Fruit fly (Drosophila melanogaster) whole organism, embryonic: ENCODE measurements around the gene CG34026.

ENCODE experiments used
- Abd-B ChIP-seq: fragments of 200-800 bp; sonication (Bioruptor generic); optimal IDR thresholded peaks from 2 replicates; lab custom pipeline; 2018; ENCODE audit warnings: missing biosample characterization, mild to moderate bottlenecking, missing genetic modification characterization, moderate library complexity
- Bgb ChIP-seq: fragments of 200-800 bp; sonication (Bioruptor generic); IDR thresholded peaks from 2 replicates; pipeline ENCODE4 v1.3.6; 2022; ENCODE audit warnings: missing biosample characterization, missing genetic modification characterization; ENCODE audit not compliant: partially characterized antibody
- CG10543 ChIP-seq: fragments of 200-800 bp; sonication (Bioruptor generic); optimal IDR thresholded peaks from 3 replicates; lab custom pipeline; 2017; ENCODE audit warnings: missing biosample characterization, mild to moderate bottlenecking, missing genetic modification characterization, moderate library complexity
- CG11504 ChIP-seq: fragments of 200-800 bp; sonication (Bioruptor generic); optimal IDR thresholded peaks from 3 replicates; lab custom pipeline; 2019; ENCODE audit warnings: missing biosample characterization, mild to moderate bottlenecking, missing genetic modification characterization, moderate library complexity
- CG11695 ChIP-seq: fragments of 200-800 bp; sonication (Bioruptor generic); IDR thresholded peaks from 3 replicates; pipeline ENCODE4 v1.3.6; 2022; ENCODE audit warnings: missing biosample characterization, missing genetic modification characterization
- CG12104 ChIP-seq: fragments of 200-800 bp; sonication (Bioruptor generic); optimal IDR thresholded peaks from 3 replicates; lab custom pipeline; 2016; ENCODE audit warnings: missing biosample characterization, missing genetic modification characterization
- CG12942 ChIP-seq: fragments of 200-800 bp; sonication (Bioruptor generic); optimal IDR thresholded peaks from 3 replicates; lab custom pipeline; 2016; ENCODE audit warnings: missing biosample characterization, missing genetic modification characterization
- CG13775 ChIP-seq: fragments of 200-800 bp; sonication (Bioruptor generic); optimal IDR thresholded peaks from 3 replicates; lab custom pipeline; 2017; ENCODE audit warnings: missing biosample characterization, mild to moderate bottlenecking, missing genetic modification characterization
- CG15514 ChIP-seq: fragments of 200-800 bp; sonication (Bioruptor generic); optimal IDR thresholded peaks from 3 replicates; lab custom pipeline; 2017; ENCODE audit warnings: missing biosample characterization, missing genetic modification characterization, mild to moderate bottlenecking, moderate library complexity, missing genetic modification reagents
- CG18476 ChIP-seq: fragments of 200-800 bp; sonication (Bioruptor generic); optimal IDR thresholded peaks from 2 replicates; lab custom pipeline; 2016; ENCODE audit warnings: missing biosample characterization, mild to moderate bottlenecking, missing genetic modification characterization
- CG2116 ChIP-seq: fragments of 200-800 bp; sonication (Bioruptor generic); optimal IDR thresholded peaks from 3 replicates; lab custom pipeline; 2018; ENCODE audit warnings: missing biosample characterization, mild to moderate bottlenecking, missing genetic modification characterization
- CG3065 ChIP-seq: fragments of 200-800 bp; sonication (Bioruptor generic); optimal IDR thresholded peaks from 2 replicates; lab custom pipeline; 2016; ENCODE audit warnings: missing biosample characterization, missing genetic modification characterization
- CG32532 ChIP-seq: fragments of 200-800 bp; sonication (Bioruptor generic); IDR thresholded peaks from 2 replicates; pipeline ENCODE4 v1.3.6; 2022; ENCODE audit warnings: missing biosample characterization, missing genetic modification characterization
- CG32767 ChIP-seq: fragments of 200-800 bp; sonication (Bioruptor generic); IDR thresholded peaks from 2 replicates; pipeline ENCODE4 v1.3.6; 2022; ENCODE audit warnings: missing biosample characterization, missing genetic modification characterization
- CG4730 ChIP-seq: fragments of 200-800 bp; sonication (Bioruptor generic); IDR thresholded peaks from 2 replicates; pipeline ENCODE4 v1.3.6; 2022; ENCODE audit warnings: missing biosample characterization, missing genetic modification characterization
- CG5245 ChIP-seq: fragments of 200-800 bp; sonication (Bioruptor generic); optimal IDR thresholded peaks from 3 replicates; lab custom pipeline; 2016; ENCODE audit warnings: missing biosample characterization, missing genetic modification characterization
- CG5953 ChIP-seq: fragments of 200-800 bp; sonication (Bioruptor generic); IDR thresholded peaks from 2 replicates; pipeline ENCODE4 v1.3.6; 2022; ENCODE audit warnings: missing biosample characterization, missing genetic modification characterization
- CG6791 ChIP-seq: fragments of 200-800 bp; sonication (Bioruptor generic); IDR thresholded peaks from 3 replicates; pipeline ENCODE4 v1.3.6; 2022; ENCODE audit warnings: missing biosample characterization, missing genetic modification characterization; ENCODE audit not compliant: partially characterized antibody
- CG6813 ChIP-seq: fragments of 200-800 bp; sonication (Bioruptor generic); optimal IDR thresholded peaks from 2 replicates; lab custom pipeline; 2017; ENCODE audit warnings: missing biosample characterization, missing genetic modification characterization, mild to moderate bottlenecking, moderate library complexity, missing genetic modification reagents
- CG7745 ChIP-seq: fragments of 200-800 bp; sonication (Bioruptor generic); optimal IDR thresholded peaks from 2 replicates; lab custom pipeline; 2018; ENCODE audit warnings: missing biosample characterization, mild to moderate bottlenecking, missing genetic modification characterization, moderate library complexity
- CG7963 ChIP-seq: fragments of 200-800 bp; sonication (Bioruptor generic); IDR thresholded peaks from 3 replicates; pipeline ENCODE4 v1.3.6; 2022; ENCODE audit warnings: missing biosample characterization, missing genetic modification characterization; ENCODE audit not compliant: partially characterized antibody
- CG8290 ChIP-seq, 3 experiments: fragments of 200-800 bp; sonication (Bioruptor generic); optimal IDR thresholded peaks; 2 replicates each; lab custom pipeline; 2016 to 2019; ENCODE audit warnings: missing biosample characterization in 3 of 3, missing genetic modification characterization in 3 of 3, mild to moderate bottlenecking in 2 of 3, moderate library complexity in 1 of 3
- CG8478 ChIP-seq: fragments of >200 bp; optimal IDR thresholded peaks from 2 replicates; lab custom pipeline; 2018
- CG9932 ChIP-seq: fragments of 200-800 bp; sonication (Bioruptor generic); IDR thresholded peaks from 2 replicates; pipeline ENCODE4 v1.3.6; 2022; ENCODE audit warnings: missing biosample characterization, missing genetic modification characterization
- CrebB ChIP-seq: fragments of 200-800 bp; sonication (Bioruptor generic); optimal IDR thresholded peaks from 3 replicates; lab custom pipeline; 2018; ENCODE audit warnings: missing biosample characterization, mild to moderate bottlenecking, missing genetic modification characterization
- Elba2 ChIP-seq: fragments of 200-800 bp; sonication (Bioruptor generic); optimal IDR thresholded peaks from 3 replicates; lab custom pipeline; 2016; ENCODE audit warnings: missing biosample characterization, missing genetic modification characterization
- Fer1 ChIP-seq: fragments of 200-800 bp; sonication (Bioruptor generic); optimal IDR thresholded peaks from 2 replicates; lab custom pipeline; 2017; ENCODE audit warnings: missing biosample characterization, mild to moderate bottlenecking, missing genetic modification characterization
- Hr78 ChIP-seq, 2 experiments: fragments of 200-800 bp in 1 of 2; fragments of >200 bp in 1 of 2; sonication (Bioruptor generic) in 1 of 2; optimal IDR thresholded peaks; 2 replicates each; lab custom pipeline; 2017 to 2019; ENCODE audit warnings: missing biosample characterization in 2 of 2, missing genetic modification characterization in 2 of 2, mild to moderate bottlenecking in 1 of 2, moderate library complexity in 1 of 2
- Hsf ChIP-seq: fragments of 200-800 bp; sonication (Bioruptor generic); optimal IDR thresholded peaks from 3 replicates; lab custom pipeline; 2016; ENCODE audit warnings: missing biosample characterization, missing genetic modification characterization
- Med ChIP-seq: fragments of 200-800 bp; sonication (Bioruptor generic); peaks from one replicate; lab custom pipeline; 2016; ENCODE audit warnings: missing biosample characterization, missing genetic modification characterization, mild to moderate bottlenecking, inconsistent platforms, moderate library complexity
- NfI ChIP-seq: fragments of 200-800 bp; sonication (Bioruptor generic); optimal IDR thresholded peaks from 3 replicates; lab custom pipeline; 2018; ENCODE audit warnings: missing biosample characterization, mild to moderate bottlenecking, missing genetic modification characterization, moderate library complexity
- br ChIP-seq: fragments of >200 bp; optimal IDR thresholded peaks from 2 replicates; lab custom pipeline; 2017
- cg ChIP-seq: fragments of 200-800 bp; sonication (Bioruptor generic); optimal IDR thresholded peaks from 3 replicates; lab custom pipeline; 2019; ENCODE audit warnings: missing biosample characterization, mild to moderate bottlenecking, missing genetic modification characterization, moderate library complexity
- cwo ChIP-seq: fragments of 200-800 bp; sonication (Bioruptor generic); optimal IDR thresholded peaks from 3 replicates; lab custom pipeline; 2017; ENCODE audit warnings: missing biosample characterization, missing genetic modification characterization, mild to moderate bottlenecking, moderate library complexity, missing genetic modification reagents
- ewg ChIP-seq: fragments of 200-800 bp; sonication (Bioruptor generic); optimal IDR thresholded peaks from 3 replicates; lab custom pipeline; 2017; ENCODE audit warnings: mild to moderate bottlenecking, missing biosample characterization, missing genetic modification reagents, missing genetic modification characterization
- gcm ChIP-seq: fragments of 200-800 bp; sonication (Bioruptor generic); optimal IDR thresholded peaks from 2 replicates; lab custom pipeline; 2019; ENCODE audit warnings: missing biosample characterization, mild to moderate bottlenecking, missing genetic modification characterization, moderate library complexity
- mirr ChIP-seq: fragments of 200-800 bp; sonication (Bioruptor generic); optimal IDR thresholded peaks from 3 replicates; lab custom pipeline; 2018; ENCODE audit warnings: missing biosample characterization, mild to moderate bottlenecking, missing genetic modification characterization
- odd ChIP-seq: fragments of 200-800 bp; sonication (Bioruptor generic); optimal IDR thresholded peaks from 2 replicates; lab custom pipeline; 2017; ENCODE audit warnings: missing biosample characterization, mild to moderate bottlenecking, missing genetic modification characterization
- pan ChIP-seq, 4 experiments: fragments of >200 bp in 3 of 4; fragments of 200-800 bp in 1 of 4; sonication (Bioruptor generic) in 1 of 4; optimal IDR thresholded peaks in 3 of 4; IDR thresholded peaks in 1 of 4; 2 replicates each; pipeline versions ENCODE4 v1.3.6 to Lab custom; 2017 to 2022; ENCODE audit warnings: missing biosample characterization in 2 of 4, missing genetic modification characterization in 2 of 4, mixed read lengths in 1 of 4
- pzg ChIP-seq: fragments of 200-800 bp; sonication (Bioruptor generic); optimal IDR thresholded peaks from 3 replicates; lab custom pipeline; 2018; ENCODE audit warnings: missing biosample characterization, mild to moderate bottlenecking, missing genetic modification characterization, moderate library complexity
- salm ChIP-seq: fragments of 200-800 bp; sonication (Bioruptor generic); optimal IDR thresholded peaks from 2 replicates; lab custom pipeline; 2018; ENCODE audit warnings: missing biosample characterization, mild to moderate bottlenecking, missing genetic modification characterization
- schlank ChIP-seq: fragments of 200-800 bp; sonication (Bioruptor generic); optimal IDR thresholded peaks from 2 replicates; lab custom pipeline; 2018; ENCODE audit warnings: missing biosample characterization, mild to moderate bottlenecking, missing genetic modification characterization
- sna ChIP-seq: fragments of 200-800 bp; sonication (Bioruptor generic); IDR thresholded peaks from 2 replicates; pipeline ENCODE4 v1.3.6; 2022; ENCODE audit warnings: missing biosample characterization, missing genetic modification characterization; ENCODE audit not compliant: partially characterized antibody
- sr ChIP-seq: fragments of 200-800 bp; sonication (Bioruptor generic); IDR thresholded peaks from 3 replicates; pipeline ENCODE4 v1.3.6; 2022; ENCODE audit warnings: missing biosample characterization, missing genetic modification characterization
- tup ChIP-seq: fragments of 200-800 bp; sonication (Bioruptor generic); optimal IDR thresholded peaks from 2 replicates; lab custom pipeline; 2016; ENCODE audit warnings: missing biosample characterization, mild to moderate bottlenecking, missing genetic modification characterization, moderate library complexity
- unc-4 ChIP-seq: fragments of 200-800 bp; sonication (Bioruptor generic); IDR thresholded peaks from 2 replicates; pipeline ENCODE4 v1.3.6; 2022; ENCODE audit warnings: missing biosample characterization, missing genetic modification characterization; ENCODE audit not compliant: partially characterized antibody
- zen ChIP-seq: fragments of 200-800 bp; sonication (Bioruptor generic); optimal IDR thresholded peaks from 3 replicates; lab custom pipeline; 2018; ENCODE audit warnings: missing biosample characterization, mild to moderate bottlenecking, missing genetic modification characterization, moderate library complexity
- zfh1 ChIP-seq: fragments of 200-800 bp; sonication (Bioruptor generic); IDR thresholded peaks from 3 replicates; pipeline ENCODE4 v1.3.6; 2022; ENCODE audit warnings: missing biosample characterization, missing genetic modification characterization

The CG34026 gene

dm6 chrX:9581869-9582268, 48.3 kb downstream of the CG34026 start (continued):
- TF ChIP-seq pan (optimal IDR thresholded peaks at IDR 0.05; lab: Kevin White, UChicago): no peak
- TF ChIP-seq pan (GFP tag; optimal IDR thresholded peaks at IDR 0.05 in 1 of 2, IDR thresholded peaks at IDR 0.05 in 1 of 2): no peak
- TF ChIP-seq zfh1 (GFP tag; lab: Robert Waterston, UW): no peak
- no peak for TF ChIP-seq CG8290 (GFP tag; optimal IDR thresholded peaks at IDR 0.05; lab: Kevin White, UChicago)
- peak in 1 of 2 experiments; percentile 11 for TF ChIP-seq CG8290 (tag; optimal IDR thresholded peaks at IDR 0.05; lab: Kevin White, UChicago)
- TF ChIP-seq NfI (GFP tag; lab: Kevin White, UChicago): no peak
- peak; percentile 71 for TF ChIP-seq Med (GFP tag; lab: Kevin White, UChicago)
- TF ChIP-seq unc-4 (GFP tag; lab: Robert Waterston, UW): peak; percentile 39; the same call in 1 of the 2 replicates
- TF ChIP-seq CG12104 (GFP tag; lab: Kevin White, UChicago): no peak
- TF ChIP-seq CG8478: peak; percentile 52
- TF ChIP-seq CG11504 (tag; lab: Kevin White, UChicago): no peak
- TF ChIP-seq CG4730 (GFP tag; lab: Robert Waterston, UW): no peak
- TF ChIP-seq CG32767 (GFP tag; lab: Robert Waterston, UW): peak; percentile 78
- TF ChIP-seq tup (GFP tag; lab: Kevin White, UChicago): no peak
- peak; percentile 95 for TF ChIP-seq cg
- no peak for TF ChIP-seq Abd-B (GFP tag; lab: Kevin White, UChicago)
- TF ChIP-seq CG15514: peak; percentile 32
- TF ChIP-seq CG6791: no peak
- TF ChIP-seq mirr: peak; percentile 37
- TF ChIP-seq salm (tag; lab: Kevin White, UChicago): no peak
- peak; percentile 74 for TF ChIP-seq ewg (GFP tag; lab: Kevin White, UChicago)
- 0 out of 2 replicates have a peak, but pooled peaks have one; percentile 19 for TF ChIP-seq CG32532
- 0 out of 3 replicates have a peak, but pooled peaks have one; percentile 44 for TF ChIP-seq sr (GFP tag; lab: Robert Waterston, UW)
- TF ChIP-seq CG7963 (GFP tag; lab: Robert Waterston, UW): no peak
- no peak for TF ChIP-seq zen (tag; lab: Kevin White, UChicago)
- no peak for TF ChIP-seq CG18476 (GFP tag; lab: Kevin White, UChicago)
- no peak for TF ChIP-seq gcm (GFP tag; lab: Kevin White, UChicago)
- no peak for TF ChIP-seq CG5953 (GFP tag; lab: Robert Waterston, UW)
- TF ChIP-seq CG12942 (GFP tag; lab: Kevin White, UChicago): no peak
- TF ChIP-seq Bgb (GFP tag; lab: Robert Waterston, UW): peak; percentile 30; the same call in 1 of the 2 replicates
- TF ChIP-seq Hr78 (GFP tag; optimal IDR thresholded peaks at IDR 0.05; lab: Kevin White, UChicago): peak in 1 of 2 experiments; percentile 39
- TF ChIP-seq Elba2 (GFP tag; lab: Kevin White, UChicago): no peak
- 0 out of 2 replicates have a peak, but pooled peaks have one; percentile 8 for TF ChIP-seq CG9932
- no peak for TF ChIP-seq br
- TF ChIP-seq CG6813 (GFP tag; lab: Kevin White, UChicago): peak; percentile 5
- TF ChIP-seq CG11695 (GFP tag; lab: Robert Waterston, UW): no peak
- no peak for TF ChIP-seq odd (GFP tag; lab: Kevin White, UChicago)
- peak; percentile 7 for TF ChIP-seq pzg
- no peak for TF ChIP-seq Hsf (GFP tag; lab: Kevin White, UChicago)
- peak; percentile 18 for TF ChIP-seq cwo (GFP tag; lab: Kevin White, UChicago)
- no peak for TF ChIP-seq CG13775 (GFP tag; lab: Kevin White, UChicago)
- TF ChIP-seq CG5245 (GFP tag; lab: Kevin White, UChicago): no peak
- no peak for TF ChIP-seq CG3065 (GFP tag; lab: Kevin White, UChicago)
- TF ChIP-seq CrebB (tag; lab: Kevin White, UChicago): peak; percentile 19
- peak; percentile 42 for TF ChIP-seq CG10543
- TF ChIP-seq CG7745 (tag; lab: Kevin White, UChicago): no peak
- TF ChIP-seq schlank (tag; lab: Kevin White, UChicago): no peak
- peak; percentile 2 for TF ChIP-seq CG2116
- TF ChIP-seq sna (GFP tag; lab: Robert Waterston, UW): no peak
- peak; percentile 4 for TF ChIP-seq Fer1 (GFP tag; lab: Kevin White, UChicago)
